Worm (Caenorhabditis elegans): ENCODE results near the gene srg-67.

DNA sequence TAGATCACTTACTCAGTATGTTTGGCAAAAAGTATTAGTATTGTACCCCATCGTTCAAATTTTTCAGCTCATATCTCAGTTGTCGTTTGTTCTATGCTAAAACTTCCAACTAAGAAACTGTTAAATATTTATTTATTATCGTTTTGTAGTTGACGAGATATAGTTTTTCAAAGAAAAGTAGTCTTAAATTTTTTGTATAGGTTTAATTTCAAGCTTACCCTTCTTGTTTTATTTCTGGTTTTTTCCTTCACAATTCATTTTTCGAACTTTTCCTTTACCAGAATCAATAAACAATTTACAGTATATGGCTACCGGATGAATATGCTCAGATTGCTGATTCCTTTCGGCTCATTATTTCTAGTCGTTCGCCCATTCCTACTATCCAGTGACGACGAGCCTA, 17.0 kb downstream of the srg-67 start, which contains the start of gene F08F3.1:
- TF ChIP-seq aly-1 (tag; optimal IDR thresholded peaks at IDR 0.05) (no peak), B0310.2 (tag; optimal IDR thresholded peaks at IDR 0.05) (no peak), pes-1 (GFP tag; IDR thresholded peaks at IDR 0.05) (no peak), ama-1 (optimal IDR thresholded peaks at IDR 0.05) (no peak), ceh-13 (GFP tag; optimal IDR thresholded peaks at IDR 0.05) (no peak), flt-1 (GFP tag; IDR thresholded peaks at IDR 0.05) (no peak), hnd-1 (tag; optimal IDR thresholded peaks at IDR 0.05) (no peak), tra-4 (tag; optimal IDR thresholded peaks at IDR 0.05) (no peak), hmg-4 (GFP tag; optimal IDR thresholded peaks at IDR 0.05) (no peak), scrt-1 (GFP tag; IDR thresholded peaks at IDR 0.05) (no peak), ceh-36 (tag; optimal IDR thresholded peaks at IDR 0.05) (no peak)

All from whole organism, early embryonic.